Worm (Caenorhabditis elegans): ENCODE data around the gene T28D6.5.
A peak's percentile ranks its signal among the peaks of the same experiment; 100 is the strongest.

The T28D6.5 gene

ce11 chrIII:11341466-11341865 is 8.0 kb downstream of the T28D6.5 start:
- TF ChIP-seq dao-5 (tag; optimal IDR thresholded peaks at IDR 0.05): no peak
- TF ChIP-seq him-1 (tag; optimal IDR thresholded peaks at IDR 0.05): no peak
- TF ChIP-seq W03F9.2 (tag; optimal IDR thresholded peaks at IDR 0.05): no peak

DNA sequence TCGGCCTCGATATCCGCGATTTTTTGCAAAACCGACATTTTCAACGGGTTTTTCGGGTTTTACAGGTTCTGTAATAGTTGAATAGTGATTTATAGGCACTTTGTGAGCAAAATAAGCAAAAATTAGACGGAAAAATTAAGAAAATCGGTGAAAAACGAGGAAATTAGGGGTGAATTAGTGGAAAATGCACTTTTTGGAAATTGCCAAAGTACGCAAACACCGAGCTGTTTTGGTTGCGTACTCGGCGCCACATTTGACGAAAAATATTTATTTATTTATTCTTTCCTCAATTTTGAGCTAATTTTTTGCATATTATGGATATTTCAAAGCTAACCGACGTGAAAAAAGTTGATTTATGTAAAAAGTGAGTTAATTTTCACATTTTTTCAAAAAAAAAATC is 9.6 kb downstream of the T28D6.5 start, which contains the start of the genes T28D6.6 and pen-2:
Gene T28D6.6 (minus strand): TSS at position 68 of the 400 bp plus-strand sequence.
Gene pen-2 (plus strand): TSS at position 282 of the 400 bp plus-strand sequence.
- TF ChIP-seq W03F9.2 (tag; optimal IDR thresholded peaks at IDR 0.05) (no peak), him-1 (tag; optimal IDR thresholded peaks at IDR 0.05) (peak; percentile 20)

DNA sequence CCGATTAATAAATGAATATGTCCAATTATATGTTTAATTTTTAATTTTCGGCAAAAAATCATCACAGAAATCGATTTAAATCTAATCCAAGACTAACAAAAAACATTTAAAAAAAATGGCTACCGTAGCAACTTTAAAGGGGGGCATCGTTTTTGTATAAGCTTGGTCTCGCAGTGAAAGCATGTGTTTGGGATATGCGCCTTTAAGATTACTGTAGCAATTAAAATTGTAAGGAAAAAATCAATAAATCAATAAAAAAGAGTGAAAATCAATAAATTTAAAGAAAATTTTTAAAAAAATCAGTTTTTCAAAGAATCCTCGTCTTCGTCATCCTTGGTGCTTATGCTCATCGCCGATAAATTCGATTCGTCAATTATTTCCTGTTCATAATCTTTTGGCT is 10.6 kb downstream of the T28D6.5 start:
- peak; percentile 63 for TF ChIP-seq W03F9.2 (tag; optimal IDR thresholded peaks at IDR 0.05)
- TF ChIP-seq him-1 (tag; optimal IDR thresholded peaks at IDR 0.05): no peak
- no peak for TF ChIP-seq dao-5 (tag; optimal IDR thresholded peaks at IDR 0.05)

DNA sequence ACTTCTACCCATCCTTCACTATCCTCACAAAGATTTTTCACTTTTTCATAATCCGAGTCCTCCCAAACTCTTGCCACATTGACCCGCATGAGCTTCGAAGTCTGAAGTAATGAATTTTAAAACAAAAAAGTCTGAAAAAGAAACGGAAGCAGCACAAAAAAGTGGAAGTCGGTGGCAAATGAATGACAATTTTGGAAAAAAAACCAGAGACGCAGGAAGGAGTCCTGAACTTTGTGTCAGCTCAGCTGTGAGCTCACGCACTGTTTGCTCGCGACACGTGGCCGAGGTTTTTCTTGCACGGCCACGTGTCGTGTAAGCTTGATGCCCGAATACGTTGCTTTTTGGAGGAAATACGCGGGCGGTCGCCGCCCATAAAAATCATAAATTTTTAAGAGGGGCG is 12.9 kb downstream of the T28D6.5 start, which contains the start of gene T28D6.7:
Gene T28D6.7 (minus strand): TSS at position 101 of the 400 bp plus-strand sequence.
- TF ChIP-seq W03F9.2 (tag; optimal IDR thresholded peaks at IDR 0.05): no peak
- no peak for TF ChIP-seq him-1 (tag; optimal IDR thresholded peaks at IDR 0.05)
- TF ChIP-seq dao-5 (tag; optimal IDR thresholded peaks at IDR 0.05): no peak

DNA sequence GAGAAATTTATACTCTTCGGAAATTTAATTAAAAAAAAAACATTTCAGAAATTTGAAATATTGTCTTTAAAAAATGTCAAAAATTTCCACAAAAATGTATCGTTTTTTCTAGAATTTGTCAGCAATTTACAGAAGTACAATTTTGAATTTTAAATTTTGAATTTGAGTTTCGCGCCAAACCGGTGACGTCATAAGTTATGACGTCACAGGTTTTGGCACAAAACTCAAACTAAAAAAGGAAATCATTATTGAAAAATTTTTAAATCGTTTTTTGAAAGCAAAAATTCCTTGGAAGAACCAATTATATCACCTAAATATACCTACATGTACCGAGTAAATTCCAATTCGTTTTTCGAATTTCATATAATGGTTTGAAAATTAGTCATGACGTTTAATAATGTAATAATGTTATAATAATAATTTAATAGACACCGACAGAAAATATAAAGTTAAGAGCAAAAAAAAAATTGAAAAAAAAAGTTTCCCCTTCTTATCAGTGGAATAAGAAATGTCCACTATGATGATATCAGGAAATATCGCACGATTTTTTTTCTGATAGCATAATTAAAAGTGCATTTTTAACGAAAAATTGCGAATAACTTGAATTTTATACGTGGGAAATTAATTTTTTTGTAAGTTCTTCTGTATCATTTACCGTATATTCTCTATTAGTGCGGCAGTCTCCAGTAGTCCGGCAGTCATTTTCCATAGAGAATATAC is 16.8 kb downstream of the T28D6.5 start:
- TF ChIP-seq him-1 (tag; optimal IDR thresholded peaks at IDR 0.05) (no peak), dao-5 (tag; optimal IDR thresholded peaks at IDR 0.05) (no peak), W03F9.2 (tag; optimal IDR thresholded peaks at IDR 0.05) (no peak)

DNA sequence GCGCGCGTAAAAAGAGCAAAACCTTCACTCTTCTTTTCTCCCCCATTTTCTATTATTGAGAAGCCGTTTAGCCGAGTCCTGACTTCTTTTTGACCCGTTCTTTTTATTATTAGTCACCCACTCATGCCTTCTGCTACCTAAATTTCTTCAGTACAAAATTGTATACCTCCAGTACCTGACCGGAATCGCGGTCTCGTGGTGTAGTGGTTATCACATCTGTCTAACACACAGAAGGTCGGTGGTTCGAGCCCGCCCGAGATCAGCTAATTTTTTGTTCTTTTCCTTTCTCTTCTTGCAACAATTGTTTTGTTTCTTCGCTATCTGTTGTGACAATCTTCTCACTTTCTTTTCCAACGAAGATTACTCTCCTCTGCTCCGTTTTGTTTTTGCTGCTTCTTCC is 19.4 kb downstream of the T28D6.5 start:
- no peak for TF ChIP-seq W03F9.2 (tag; optimal IDR thresholded peaks at IDR 0.05)
- TF ChIP-seq him-1 (tag; optimal IDR thresholded peaks at IDR 0.05): no peak
- no peak for TF ChIP-seq dao-5 (tag; optimal IDR thresholded peaks at IDR 0.05)

ce11 chrIII:11353499-11353898 is 20.0 kb downstream of the T28D6.5 start:
- TF ChIP-seq dao-5 (tag; optimal IDR thresholded peaks at IDR 0.05) (no peak), W03F9.2 (tag; optimal IDR thresholded peaks at IDR 0.05) (no peak), him-1 (tag; optimal IDR thresholded peaks at IDR 0.05) (no peak)

DNA sequence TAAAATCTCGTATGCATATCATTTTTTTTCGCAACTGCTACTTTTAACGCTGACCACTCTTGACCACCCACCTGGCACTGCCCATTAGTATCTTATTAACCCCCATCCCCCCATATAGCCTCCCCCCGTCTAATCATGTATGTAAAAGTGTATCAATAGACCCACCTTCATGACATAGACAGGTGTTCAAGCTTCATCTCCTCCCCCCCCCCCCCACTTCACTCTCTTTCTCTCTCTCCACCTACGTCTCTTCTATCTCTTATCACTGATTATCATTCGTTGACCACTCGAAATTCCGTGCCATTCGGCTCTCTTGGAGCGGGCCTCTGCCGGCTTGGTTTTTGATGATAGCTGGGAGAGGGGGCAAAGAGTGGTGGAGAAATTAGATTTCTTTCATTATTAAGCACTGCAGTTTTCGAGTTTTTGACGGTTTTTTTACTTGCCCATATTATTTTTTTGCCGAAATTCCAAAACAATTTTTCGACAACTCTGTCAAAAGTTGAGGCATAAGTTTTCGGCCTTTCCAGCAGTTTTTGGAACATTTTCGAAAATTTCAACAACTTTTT is 22.4 kb downstream of the T28D6.5 start:
- no peak for TF ChIP-seq dao-5 (tag; optimal IDR thresholded peaks at IDR 0.05)
- TF ChIP-seq W03F9.2 (tag; optimal IDR thresholded peaks at IDR 0.05): no peak
- no peak for TF ChIP-seq him-1 (tag; optimal IDR thresholded peaks at IDR 0.05)

DNA sequence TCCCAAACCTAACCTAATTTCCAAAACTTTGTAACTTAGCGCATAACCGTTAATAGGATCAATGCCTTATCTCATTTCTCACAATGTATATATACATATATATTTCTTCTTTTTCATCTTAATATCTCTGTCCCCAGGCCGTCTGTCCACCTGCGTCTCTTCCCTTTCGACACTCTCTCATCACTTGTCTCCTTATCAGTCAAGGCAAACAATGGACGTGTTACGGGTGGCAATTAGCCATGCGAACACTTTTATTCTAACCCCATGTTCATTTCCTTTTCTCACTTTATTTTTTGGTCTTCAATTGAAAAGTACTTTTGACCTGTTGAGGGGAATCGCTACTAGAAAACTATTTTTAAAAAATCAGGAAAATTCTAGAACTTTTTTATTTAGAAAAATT is 23.9 kb downstream of the T28D6.5 start:
- TF ChIP-seq him-1 (tag; optimal IDR thresholded peaks at IDR 0.05) (no peak), W03F9.2 (tag; optimal IDR thresholded peaks at IDR 0.05) (no peak), dao-5 (tag; optimal IDR thresholded peaks at IDR 0.05) (no peak)

- no peak for TF ChIP-seq him-1 (tag; optimal IDR thresholded peaks at IDR 0.05)
- no peak for TF ChIP-seq W03F9.2 (tag; optimal IDR thresholded peaks at IDR 0.05)
- no peak for TF ChIP-seq dao-5 (tag; optimal IDR thresholded peaks at IDR 0.05)
Observed at ce11 chrIII:11358273-11358672, 24.8 kb downstream of the T28D6.5 start.

DNA sequence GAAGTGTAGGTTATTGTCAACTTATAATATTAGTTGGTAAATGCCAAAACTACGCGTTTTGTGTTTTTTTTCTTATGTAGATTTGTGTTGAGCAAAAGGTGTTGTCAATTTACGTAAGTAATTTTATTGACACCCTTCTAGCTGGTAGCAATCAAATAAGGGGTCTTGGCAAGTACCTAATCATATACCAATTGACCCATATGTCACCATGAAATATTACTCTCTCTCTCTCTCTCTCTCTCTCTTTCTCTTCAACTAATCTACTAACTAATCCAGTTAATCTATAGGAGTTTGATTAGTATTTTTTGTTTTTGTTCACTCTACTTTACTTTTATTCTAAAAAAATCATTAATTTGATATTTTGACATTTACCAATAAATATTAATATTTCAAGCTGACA is 25.9 kb downstream of the T28D6.5 start:
- TF ChIP-seq W03F9.2 (tag; optimal IDR thresholded peaks at IDR 0.05): no peak
- no peak for TF ChIP-seq dao-5 (tag; optimal IDR thresholded peaks at IDR 0.05)
- TF ChIP-seq him-1 (tag; optimal IDR thresholded peaks at IDR 0.05): no peak

ce11 chrIII:11360156-11360555 is 26.7 kb downstream of the T28D6.5 start, which contains the start of gene T28D6.4:
Gene T28D6.4, plus strand, starts transcription at chrIII:11360456.
- TF ChIP-seq W03F9.2 (tag; optimal IDR thresholded peaks at IDR 0.05): no peak
- TF ChIP-seq dao-5 (tag; optimal IDR thresholded peaks at IDR 0.05): no peak
- TF ChIP-seq him-1 (tag; optimal IDR thresholded peaks at IDR 0.05): no peak

ce11 chrIII:11361394-11361793 is 27.9 kb downstream of the T28D6.5 start:
- TF ChIP-seq W03F9.2 (tag; optimal IDR thresholded peaks at IDR 0.05) (no peak), dao-5 (tag; optimal IDR thresholded peaks at IDR 0.05) (no peak), him-1 (tag; optimal IDR thresholded peaks at IDR 0.05) (no peak)

ce11 chrIII:11362915-11363314 is 29.4 kb downstream of the T28D6.5 start:
- TF ChIP-seq dao-5 (tag; optimal IDR thresholded peaks at IDR 0.05) (no peak), W03F9.2 (tag; optimal IDR thresholded peaks at IDR 0.05) (no peak), him-1 (tag; optimal IDR thresholded peaks at IDR 0.05) (no peak)

Measured in whole organism, L4/young adult.